Worm (Caenorhabditis elegans): ENCODE results near the gene twk-25.

ce11 chrIV:11469698-11470591, 34.6 kb upstream of the twk-25 start, which contains the start of the genes C10C6.13 and wht-2:
- TF ChIP-seq Y56A3A.18 (GFP tag; IDR thresholded peaks at IDR 0.05) (no peak), snpc-4 (GFP tag; optimal IDR thresholded peaks at IDR 0.05) (no peak), snpc-4 (tag; optimal IDR thresholded peaks at IDR 0.05) (no peak), ets-4 (GFP tag; optimal IDR thresholded peaks at IDR 0.05) (no peak), madf-3 (GFP tag; IDR thresholded peaks at IDR 0.05) (no peak), lin-54 (GFP tag; optimal IDR thresholded peaks at IDR 0.05) (no peak), F33H1.4 (GFP tag; IDR thresholded peaks at IDR 0.05) (peak; percentile 80), nhr-90 (tag; optimal IDR thresholded peaks at IDR 0.05) (no peak), xnd-1 (tag; optimal IDR thresholded peaks at IDR 0.05) (peak; percentile 71), let-607 (tag; optimal IDR thresholded peaks at IDR 0.05) (no peak), ztf-18 (tag; optimal IDR thresholded peaks at IDR 0.05) (no peak), F22D6.2 (tag; optimal IDR thresholded peaks at IDR 0.05) (no peak), ztf-26 (tag; optimal IDR thresholded peaks at IDR 0.05) (no peak), madf-8 (GFP tag; conservative IDR thresholded peaks at IDR 0.05) (no peak; the same call in 1 of the 2 replicates)

Measured in whole organism, young adult.